Worm (Caenorhabditis elegans) whole organism, late embryonic: ENCODE data around the gene ntr-2.

Experiments used
- C38D4.7 ChIP-seq: fragments of 200-800 bp; sonication (Bioruptor generic); optimal IDR thresholded peaks from 2 replicates; lab custom pipeline; 2018; ENCODE audit warnings: mild to moderate bottlenecking, missing genetic modification characterization, moderate library complexity, missing compliant biosample characterization
- Y22D7AL.16 ChIP-seq: sonication (generic microtip); optimal IDR thresholded peaks from 2 replicates; lab custom pipeline; 2016; ENCODE audit warnings: missing genetic modification characterization, missing compliant biosample characterization
- ceh-18 ChIP-seq: sonication (generic microtip); optimal IDR thresholded peaks from 2 replicates; lab custom pipeline; 2016; ENCODE audit warnings: missing genetic modification characterization, missing compliant biosample characterization
- ceh-24 ChIP-seq: sonication (generic microtip); optimal IDR thresholded peaks from 2 replicates; lab custom pipeline; 2016; ENCODE audit warnings: mild to moderate bottlenecking, missing genetic modification characterization, missing compliant biosample characterization
- ceh-30 ChIP-seq: fragments of 150-350 bp; optimal IDR thresholded peaks from 2 replicates; lab custom pipeline; 2014; ENCODE audit warnings: missing biosample characterization, missing genetic modification characterization
- ceh-34 ChIP-seq: sonication (generic microtip); optimal IDR thresholded peaks from 2 replicates; lab custom pipeline; 2016; ENCODE audit warnings: mild to moderate bottlenecking, missing genetic modification characterization, missing compliant biosample characterization
- ceh-48 ChIP-seq: sonication (generic microtip); optimal IDR thresholded peaks from 2 replicates; lab custom pipeline; 2016; ENCODE audit warnings: missing genetic modification characterization, inconsistent platforms, missing compliant biosample characterization
- ceh-6 ChIP-seq: fragments of 200-800 bp; sonication (Bioruptor generic); optimal IDR thresholded peaks from 2 replicates; lab custom pipeline; 2018; ENCODE audit warnings: mild to moderate bottlenecking, missing genetic modification characterization, missing compliant biosample characterization
- ceh-9 ChIP-seq: sonication (generic microtip); optimal IDR thresholded peaks from 2 replicates; lab custom pipeline; 2016; ENCODE audit warnings: mild to moderate bottlenecking, missing genetic modification characterization, inconsistent platforms, missing compliant biosample characterization
- che-1 ChIP-seq: sonication (generic microtip); optimal IDR thresholded peaks from 2 replicates; lab custom pipeline; 2016; ENCODE audit warnings: mild to moderate bottlenecking, missing genetic modification characterization, missing compliant biosample characterization
- dve-1 ChIP-seq: sonication (generic microtip); optimal IDR thresholded peaks from 2 replicates; lab custom pipeline; 2017; ENCODE audit warnings: antibody characterized with exemption, mild to moderate bottlenecking, missing genetic modification characterization, missing compliant biosample characterization
- elt-2 ChIP-seq: sonication (generic microtip); optimal IDR thresholded peaks from 2 replicates; lab custom pipeline; 2016; ENCODE audit warnings: missing genetic modification reagents, missing genetic modification characterization, missing compliant biosample characterization
- elt-4 ChIP-seq: sonication (generic microtip); optimal IDR thresholded peaks from 2 replicates; lab custom pipeline; 2016; ENCODE audit warnings: missing genetic modification characterization, missing compliant biosample characterization
- gmeb-2 ChIP-seq: sonication (generic microtip); optimal IDR thresholded peaks from 2 replicates; lab custom pipeline; 2016; ENCODE audit warnings: missing genetic modification characterization, inconsistent platforms, missing compliant biosample characterization
- hlh-30 ChIP-seq: sonication (generic microtip); optimal IDR thresholded peaks from 2 replicates; lab custom pipeline; 2017; ENCODE audit warnings: antibody characterized with exemption, missing genetic modification characterization, missing compliant biosample characterization; ENCODE audit not compliant: insufficient read depth
- lim-6 ChIP-seq: sonication (generic microtip); optimal IDR thresholded peaks from 2 replicates; lab custom pipeline; 2016; ENCODE audit warnings: missing genetic modification characterization, missing compliant biosample characterization
- lin-11 ChIP-seq: fragments of 200-800 bp; sonication (Bioruptor generic); optimal IDR thresholded peaks from 2 replicates; lab custom pipeline; 2018; ENCODE audit warnings: mild to moderate bottlenecking, missing genetic modification characterization, missing compliant biosample characterization
- madf-2 ChIP-seq: sonication (generic microtip); optimal IDR thresholded peaks from 2 replicates; lab custom pipeline; 2017; ENCODE audit warnings: missing genetic modification characterization, missing compliant biosample characterization
- mec-3 ChIP-seq: sonication (generic microtip); optimal IDR thresholded peaks from 2 replicates; lab custom pipeline; 2016; ENCODE audit warnings: borderline replicate concordance, missing genetic modification characterization, missing compliant biosample characterization
- nfya-1 ChIP-seq: sonication (generic microtip); optimal IDR thresholded peaks from 2 replicates; lab custom pipeline; 2017; ENCODE audit warnings: missing genetic modification characterization, mild to moderate bottlenecking, missing compliant biosample characterization, antibody characterized with exemption, moderate library complexity
- odd-2 ChIP-seq: sonication (generic microtip); optimal IDR thresholded peaks from 2 replicates; lab custom pipeline; 2017; ENCODE audit warnings: antibody characterized with exemption, mild to moderate bottlenecking, missing genetic modification characterization, missing compliant biosample characterization
- pag-3 ChIP-seq: sonication (generic microtip); optimal IDR thresholded peaks from 2 replicates; lab custom pipeline; 2016; ENCODE audit warnings: missing compliant biosample characterization, missing genetic modification characterization, borderline replicate concordance
- pat-9 ChIP-seq: fragments of 200-800 bp; sonication (Bioruptor generic); optimal IDR thresholded peaks from 2 replicates; lab custom pipeline; 2018; ENCODE audit warnings: mild to moderate bottlenecking, missing genetic modification characterization, moderate library complexity, missing compliant biosample characterization
- pha-2 ChIP-seq: sonication (generic microtip); optimal IDR thresholded peaks from 2 replicates; lab custom pipeline; 2017; ENCODE audit warnings: mild to moderate bottlenecking, missing genetic modification characterization, missing compliant biosample characterization
- pha-4 ChIP-seq: fragments of 150-350 bp; optimal IDR thresholded peaks from 2 replicates; lab custom pipeline; 2018; ENCODE audit warnings: missing biosample characterization, missing genetic modification reagents, missing genetic modification characterization
- pros-1 ChIP-seq: fragments of 150-350 bp; optimal IDR thresholded peaks from 2 replicates; lab custom pipeline; 2014; ENCODE audit warnings: missing biosample characterization, missing genetic modification reagents, missing genetic modification characterization
- sox-2 ChIP-seq: fragments of 200-800 bp; sonication (Bioruptor generic); IDR thresholded peaks from 2 replicates; pipeline ENCODE4 v1.3.6; 2022; ENCODE audit warnings: missing genetic modification reagents, missing genetic modification characterization, missing compliant biosample characterization
- sox-4 ChIP-seq: sonication (generic microtip); optimal IDR thresholded peaks from 2 replicates; lab custom pipeline; 2017; ENCODE audit warnings: mild to moderate bottlenecking, missing genetic modification characterization, inconsistent platforms, missing compliant biosample characterization
- syd-9 ChIP-seq: sonication (generic microtip); optimal IDR thresholded peaks from 2 replicates; lab custom pipeline; 2016; ENCODE audit warnings: mild to moderate bottlenecking, missing genetic modification characterization, moderate library complexity, missing compliant biosample characterization
- unc-3 ChIP-seq, 2 experiments: fragments of 200-800 bp in 1 of 2; sonication (Bioruptor generic) in 1 of 2; sonication (generic microtip) in 1 of 2; conservative IDR thresholded peaks in 1 of 2; optimal IDR thresholded peaks in 1 of 2; 2 replicates each; pipeline versions ENCODE4 v1.3.6 to Lab custom; 2016 to 2022; ENCODE audit warnings: missing compliant biosample characterization in 2 of 2, missing genetic modification characterization in 2 of 2, missing genetic modification reagents in 1 of 2
- unc-42 ChIP-seq: sonication (generic microtip); optimal IDR thresholded peaks from 2 replicates; lab custom pipeline; 2016; ENCODE audit warnings: missing genotype, missing genetic modification characterization, missing compliant biosample characterization

Gene ntr-2

DNA sequence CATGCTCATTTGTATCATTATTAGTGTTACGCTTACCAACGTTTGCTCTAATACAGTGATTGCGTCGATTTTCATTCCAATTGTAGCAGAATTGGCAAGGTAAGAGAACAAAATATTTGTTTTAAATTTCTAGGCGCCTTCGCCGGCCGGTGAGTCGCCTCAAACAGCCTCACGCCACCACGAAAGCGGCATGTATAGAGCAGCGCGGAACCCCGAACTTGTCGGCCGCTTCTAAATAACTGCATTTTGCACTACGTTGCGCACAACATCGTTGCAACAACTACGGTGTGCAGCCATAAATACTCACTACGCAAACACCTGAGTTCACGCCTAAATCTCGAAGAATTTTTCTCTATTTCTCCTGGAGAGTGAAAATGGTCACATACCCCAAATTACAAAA, 31.6 kb downstream of the ntr-2 start:
- no peak for TF ChIP-seq ceh-6 (GFP tag; lab: Kevin White, UChicago)
- TF ChIP-seq elt-4 (tag; lab: Kevin White, UChicago) = no peak
- no peak for TF ChIP-seq ceh-48 (tag; lab: Kevin White, UChicago)
- TF ChIP-seq elt-2 (tag; lab: Kevin White, UChicago) = no peak
- TF ChIP-seq gmeb-2 (tag; lab: Kevin White, UChicago) = no peak
- no peak for TF ChIP-seq madf-2 (tag; lab: Kevin White, UChicago)
- TF ChIP-seq pag-3 (tag; lab: Kevin White, UChicago) = no peak
- no peak for TF ChIP-seq hlh-30 (tag; lab: Kevin White, UChicago)
- no peak for TF ChIP-seq pat-9

DNA sequence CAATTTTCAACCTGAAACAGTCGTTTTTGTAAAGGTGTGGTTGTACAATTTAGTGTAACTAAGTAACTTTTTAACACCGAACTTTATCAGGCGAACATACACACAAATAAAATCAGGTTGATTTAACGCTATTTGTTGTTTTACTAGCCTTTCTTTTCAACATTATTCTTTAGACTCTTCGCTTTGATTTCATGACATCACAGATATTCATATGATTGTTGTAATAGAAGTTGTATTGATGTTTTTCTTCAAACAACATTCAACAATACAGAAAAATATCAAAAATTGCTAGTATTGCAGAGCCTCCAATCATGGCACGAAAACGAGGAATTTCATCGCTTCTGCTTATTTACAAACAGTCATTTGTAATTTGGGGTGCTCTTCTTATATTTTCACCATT, 33.9 kb downstream of the ntr-2 start, which contains the start of gene nac-1:
Gene nac-1 (plus strand): TSS at position 301 of the 400 bp plus-strand sequence.
- TF ChIP-seq ceh-34 (tag; lab: Kevin White, UChicago) = no peak
- no peak for TF ChIP-seq C38D4.7
- TF ChIP-seq lin-11 (tag; lab: Kevin White, UChicago) = no peak
- TF ChIP-seq ceh-9 (tag; lab: Kevin White, UChicago) = no peak

DNA sequence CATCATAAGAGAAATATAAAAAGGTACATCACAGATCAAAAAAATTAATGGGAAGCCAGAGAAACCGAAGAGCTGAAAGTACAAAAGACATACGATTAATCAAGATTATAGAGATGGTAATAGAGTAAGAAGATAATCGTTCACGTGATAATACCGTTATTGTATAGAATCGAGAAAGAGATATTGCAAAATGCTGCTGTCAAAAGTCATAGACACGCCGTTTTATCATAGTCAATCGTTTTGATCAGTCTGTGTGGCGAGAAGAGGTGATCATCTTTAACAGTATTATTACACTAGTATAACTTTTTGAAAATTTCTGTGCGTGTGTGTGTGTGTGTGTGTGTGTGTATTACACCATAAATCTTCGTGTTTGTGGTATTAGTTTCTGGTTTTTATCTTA, 34.4 kb downstream of the ntr-2 start:
- no peak for TF ChIP-seq syd-9 (tag; lab: Kevin White, UChicago)
- no peak for TF ChIP-seq che-1
- no peak for TF ChIP-seq hlh-30 (tag; lab: Kevin White, UChicago)
- TF ChIP-seq lim-6 (tag; lab: Kevin White, UChicago) = no peak
- no peak for TF ChIP-seq pha-2 (tag; lab: Kevin White, UChicago)
- no peak for TF ChIP-seq ceh-9 (tag; lab: Kevin White, UChicago)
- no peak for TF ChIP-seq pros-1 (tag; lab: Kevin White, UChicago)
- TF ChIP-seq unc-3 (GFP tag; conservative IDR thresholded peaks at IDR 0.05; lab: Robert Waterston, UW) = no peak
- TF ChIP-seq unc-3 (tag; optimal IDR thresholded peaks at IDR 0.05; lab: Kevin White, UChicago) = no peak
- no peak for TF ChIP-seq pha-4
- no peak for TF ChIP-seq gmeb-2 (tag; lab: Kevin White, UChicago)
- no peak for TF ChIP-seq ceh-18 (tag; lab: Kevin White, UChicago)
- no peak for TF ChIP-seq mec-3 (tag; lab: Kevin White, UChicago)
- no peak for TF ChIP-seq nfya-1 (tag; lab: Kevin White, UChicago)
- no peak for TF ChIP-seq dve-1 (tag; lab: Kevin White, UChicago)
- TF ChIP-seq unc-42 = no peak
- no peak for TF ChIP-seq sox-4 (tag; lab: Kevin White, UChicago)
- no peak for TF ChIP-seq Y22D7AL.16 (tag; lab: Kevin White, UChicago)
- no peak for TF ChIP-seq elt-4 (tag; lab: Kevin White, UChicago)

DNA sequence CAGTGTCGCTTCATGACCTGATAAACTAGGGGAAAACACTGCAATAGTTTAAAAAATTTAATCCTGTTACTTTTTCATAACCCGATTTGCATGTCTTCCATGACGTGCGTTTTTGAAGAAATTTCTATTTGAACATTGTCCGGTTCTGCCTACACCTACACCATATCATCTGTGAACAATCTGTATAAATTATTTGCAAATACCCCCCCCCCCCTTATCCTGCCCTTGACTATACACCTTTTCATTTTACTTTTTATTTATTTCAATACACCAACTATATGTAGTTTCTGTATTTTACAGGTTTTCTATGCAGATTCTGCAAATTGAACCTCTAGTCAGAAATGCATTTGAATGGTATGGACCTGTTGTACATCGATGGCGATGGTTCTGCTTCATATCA, 40.6 kb downstream of the ntr-2 start, which contains the start of gene daf-6:
Gene daf-6 (plus strand): TSS at position 301 of the 400 bp plus-strand sequence.
- TF ChIP-seq ceh-24 (tag; lab: Kevin White, UChicago) (no peak), ceh-9 (tag; lab: Kevin White, UChicago) (no peak), sox-2 (GFP tag; lab: Robert Waterston, UW) (no peak), odd-2 (tag; lab: Kevin White, UChicago) (no peak), pha-2 (tag; lab: Kevin White, UChicago) (no peak), ceh-30 (tag; lab: Kevin White, UChicago) (no peak), pat-9 (no peak)

ce11 chrX:14885855-14886254, 42.9 kb downstream of the ntr-2 start:
- TF ChIP-seq pag-3 (tag; lab: Kevin White, UChicago) = no peak
